Worm (Caenorhabditis elegans) whole organism, early embryonic: Measurements from ENCODE around the gene alh-4.

Experiments used
- B0310.2 ChIP-seq: sonication (generic microtip); optimal IDR thresholded peaks from 2 replicates; lab custom pipeline; 2016; ENCODE audit warnings: mild to moderate bottlenecking, missing genetic modification characterization, missing compliant biosample characterization
- aly-1 ChIP-seq: sonication (generic microtip); optimal IDR thresholded peaks from 2 replicates; lab custom pipeline; 2016; ENCODE audit warnings: missing genetic modification characterization, missing compliant biosample characterization
- ama-1 ChIP-seq: fragments of 150-350 bp; optimal IDR thresholded peaks from 2 replicates; lab custom pipeline; 2014
- ets-7 ChIP-seq: sonication (generic microtip); optimal IDR thresholded peaks from 2 replicates; lab custom pipeline; 2016; ENCODE audit warnings: missing genotype, missing genetic modification characterization, missing compliant biosample characterization
- flt-1 ChIP-seq: fragments of 200-800 bp; sonication (Bioruptor generic); IDR thresholded peaks from 2 replicates; pipeline ENCODE4 v1.3.6; 2022; ENCODE audit warnings: missing genetic modification characterization, missing compliant biosample characterization
- sea-1 ChIP-seq: fragments of 200-800 bp; sonication (Bioruptor generic); conservative IDR thresholded peaks from 2 replicates; pipeline ENCODE4 v1.3.6; 2022; ENCODE audit warnings: missing genetic modification characterization, missing compliant biosample characterization
- tbx-37 ChIP-seq: fragments of 200-800 bp; sonication (Bioruptor generic); conservative IDR thresholded peaks from 2 replicates; pipeline ENCODE4 v1.3.6; 2022; ENCODE audit warnings: missing genetic modification reagents, missing genetic modification characterization, missing compliant biosample characterization

- TF ChIP-seq aly-1 (no peak), flt-1 (GFP tag; lab: Robert Waterston, UW) (no peak), ets-7 (tag; lab: Kevin White, UChicago) (no peak), B0310.2 (no peak), ama-1 (lab: Kevin White, UChicago) (no peak), sea-1 (GFP tag; lab: Robert Waterston, UW) (no peak), tbx-37 (GFP tag; lab: Robert Waterston, UW) (no peak)
Observed at ce11 chrV:6453122-6453521, 23.4 kb upstream of the alh-4 start, which contains the start of gene acl-9.
